Fruit fly (Drosophila melanogaster) whole organism, embryonic: ENCODE data around the gene CG46304.
A peak's percentile ranks its signal among the peaks of the same experiment; 100 is the strongest.

Experiments used
- Adf1 ChIP-seq: fragments of 200-800 bp; sonication (Bioruptor generic); IDR thresholded peaks from 2 replicates; pipeline ENCODE4 v1.3.6; 2022; ENCODE audit warnings: missing biosample characterization, missing genetic modification characterization
- Atf6 ChIP-seq: fragments of 200-800 bp; sonication (Bioruptor generic); IDR thresholded peaks from 2 replicates; pipeline ENCODE4 v1.3.6; 2022; ENCODE audit warnings: missing biosample characterization, missing genetic modification characterization
- B-H2 ChIP-seq: fragments of 200-800 bp; sonication (Bioruptor generic); optimal IDR thresholded peaks from 2 replicates; lab custom pipeline; 2018; ENCODE audit warnings: missing biosample characterization, mild to moderate bottlenecking, missing genetic modification characterization
- Bgb ChIP-seq: fragments of 200-800 bp; sonication (Bioruptor generic); IDR thresholded peaks from 2 replicates; pipeline ENCODE4 v1.3.6; 2022; ENCODE audit warnings: missing biosample characterization, missing genetic modification characterization; ENCODE audit not compliant: partially characterized antibody
- CG10321 ChIP-seq: fragments of 200-800 bp; sonication (Bioruptor generic); IDR thresholded peaks from 2 replicates; pipeline ENCODE4 v1.3.6; 2022; ENCODE audit warnings: missing biosample characterization, missing genetic modification characterization
- CG11723 ChIP-seq: fragments of 200-800 bp; sonication (Bioruptor generic); optimal IDR thresholded peaks from 2 replicates; lab custom pipeline; 2017; ENCODE audit warnings: missing biosample characterization, mild to moderate bottlenecking, missing genetic modification characterization
- CG12219 ChIP-seq: fragments of 200-800 bp; sonication (Bioruptor generic); optimal IDR thresholded peaks from 3 replicates; lab custom pipeline; 2018; ENCODE audit warnings: missing biosample characterization, mild to moderate bottlenecking, missing genetic modification characterization
- CG12236 ChIP-seq: fragments of 200-800 bp; sonication (Bioruptor generic); optimal IDR thresholded peaks from 2 replicates; lab custom pipeline; 2016; ENCODE audit warnings: missing biosample characterization, missing genetic modification characterization
- CG12744 ChIP-seq: fragments of 200-800 bp; sonication (Bioruptor generic); optimal IDR thresholded peaks from 2 replicates; lab custom pipeline; 2016; ENCODE audit warnings: missing biosample characterization, missing genetic modification characterization
- CG14050 ChIP-seq: fragments of 200-800 bp; sonication (Bioruptor generic); IDR thresholded peaks from 3 replicates; pipeline ENCODE4 v1.3.6; 2022; ENCODE audit warnings: missing biosample characterization, missing genetic modification characterization
- CG14860 ChIP-seq: fragments of 200-800 bp; sonication (Bioruptor generic); IDR thresholded peaks from 3 replicates; pipeline ENCODE4 v1.3.6; 2022; ENCODE audit warnings: missing biosample characterization, missing genetic modification characterization; ENCODE audit not compliant: partially characterized antibody
- CG16813 ChIP-seq: fragments of 200-800 bp; sonication (Bioruptor generic); IDR thresholded peaks from 3 replicates; pipeline ENCODE4 v1.3.6; 2022; ENCODE audit warnings: missing biosample characterization, missing genetic modification characterization; ENCODE audit not compliant: partially characterized antibody
- CG17328 ChIP-seq: fragments of 200-800 bp; sonication (Bioruptor generic); IDR thresholded peaks from 2 replicates; pipeline ENCODE4 v1.3.6; 2022; ENCODE audit warnings: missing biosample characterization, missing genetic modification characterization
- CG33557 ChIP-seq: fragments of 200-800 bp; sonication (Bioruptor generic); optimal IDR thresholded peaks from 2 replicates; lab custom pipeline; 2019; ENCODE audit warnings: missing biosample characterization, mild to moderate bottlenecking, missing genetic modification characterization, moderate library complexity
- CG42726 ChIP-seq: fragments of 200-800 bp; sonication (Bioruptor generic); IDR thresholded peaks from 2 replicates; pipeline ENCODE4 v1.3.6; 2022; ENCODE audit warnings: missing biosample characterization, missing genetic modification characterization; ENCODE audit not compliant: partially characterized antibody
- CG43689 ChIP-seq: fragments of 200-800 bp; sonication (Bioruptor generic); IDR thresholded peaks from 2 replicates; pipeline ENCODE4 v1.3.6; 2022; ENCODE audit warnings: missing biosample characterization, missing genetic modification characterization
- CG4617 ChIP-seq: fragments of 200-800 bp; sonication (Bioruptor generic); optimal IDR thresholded peaks from 3 replicates; lab custom pipeline; 2016; ENCODE audit warnings: missing biosample characterization, missing genetic modification characterization, borderline replicate concordance
- CG6791 ChIP-seq: fragments of 200-800 bp; sonication (Bioruptor generic); IDR thresholded peaks from 3 replicates; pipeline ENCODE4 v1.3.6; 2022; ENCODE audit warnings: missing biosample characterization, missing genetic modification characterization; ENCODE audit not compliant: partially characterized antibody
- CG7963 ChIP-seq: fragments of 200-800 bp; sonication (Bioruptor generic); IDR thresholded peaks from 3 replicates; pipeline ENCODE4 v1.3.6; 2022; ENCODE audit warnings: missing biosample characterization, missing genetic modification characterization; ENCODE audit not compliant: partially characterized antibody
- CG8478 ChIP-seq: fragments of >200 bp; optimal IDR thresholded peaks from 2 replicates; lab custom pipeline; 2018
- CG8924 ChIP-seq: fragments of 200-800 bp; optimal IDR thresholded peaks from 3 replicates; lab custom pipeline; 2019; ENCODE audit warnings: missing biosample characterization, mild to moderate bottlenecking, missing genetic modification characterization, moderate library complexity
- CoRest ChIP-seq: fragments of 200-800 bp; sonication (Bioruptor generic); optimal IDR thresholded peaks from 3 replicates; lab custom pipeline; 2018; ENCODE audit warnings: missing biosample characterization, mild to moderate bottlenecking, missing genetic modification characterization, moderate library complexity
- NFAT ChIP-seq: fragments of 200-800 bp; sonication (Bioruptor generic); IDR thresholded peaks from 2 replicates; pipeline ENCODE4 v1.3.6; 2022; ENCODE audit warnings: missing biosample characterization, missing genetic modification characterization
- NK7.1 ChIP-seq: fragments of 200-800 bp; sonication (Bioruptor generic); optimal IDR thresholded peaks from 3 replicates; lab custom pipeline; 2016; ENCODE audit warnings: missing biosample characterization, missing genetic modification characterization
- Nf-YA ChIP-seq: fragments of 200-800 bp; sonication (Bioruptor generic); IDR thresholded peaks from 2 replicates; pipeline ENCODE4 v1.3.6; 2022; ENCODE audit warnings: missing biosample characterization, missing genetic modification characterization
- Nf-YB ChIP-seq: fragments of 200-800 bp; sonication (Bioruptor generic); optimal IDR thresholded peaks from 3 replicates; lab custom pipeline; 2019; ENCODE audit warnings: missing biosample characterization, mild to moderate bottlenecking, missing genetic modification characterization, moderate library complexity
- Nf-YC ChIP-seq: fragments of 200-800 bp; optimal IDR thresholded peaks from 3 replicates; lab custom pipeline; 2019; ENCODE audit warnings: missing biosample characterization, mild to moderate bottlenecking, missing genetic modification characterization, moderate library complexity
- Vsx1 ChIP-seq: fragments of 200-800 bp; sonication (Bioruptor generic); optimal IDR thresholded peaks from 2 replicates; lab custom pipeline; 2017; ENCODE audit warnings: missing biosample characterization, mild to moderate bottlenecking, missing genetic modification characterization, missing genetic modification reagents
- aop ChIP-seq: fragments of 200-800 bp; sonication (Bioruptor generic); IDR thresholded peaks from 2 replicates; pipeline ENCODE4 v1.3.6; 2022; ENCODE audit warnings: missing biosample characterization, missing genetic modification characterization
- ash1 ChIP-seq: fragments of 200-800 bp; sonication (Bioruptor generic); optimal IDR thresholded peaks from 2 replicates; lab custom pipeline; 2018; ENCODE audit warnings: missing biosample characterization, mild to moderate bottlenecking, missing genetic modification characterization
- cad ChIP-seq: fragments of >200 bp; optimal IDR thresholded peaks from 2 replicates; lab custom pipeline; 2017; ENCODE audit warnings: missing biosample characterization, missing genetic modification characterization
- cg ChIP-seq: fragments of 200-800 bp; sonication (Bioruptor generic); optimal IDR thresholded peaks from 3 replicates; lab custom pipeline; 2019; ENCODE audit warnings: missing biosample characterization, mild to moderate bottlenecking, missing genetic modification characterization, moderate library complexity
- chinmo ChIP-seq: fragments of 200-800 bp; sonication (Bioruptor generic); IDR thresholded peaks from 4 replicates; pipeline ENCODE4 v1.3.6; 2022; ENCODE audit warnings: missing biosample characterization, missing genetic modification characterization; ENCODE audit not compliant: partially characterized antibody
- chn ChIP-seq: fragments of 200-800 bp; sonication (Bioruptor generic); optimal IDR thresholded peaks from 2 replicates; lab custom pipeline; 2016; ENCODE audit warnings: missing biosample characterization, missing genetic modification characterization
- ci ChIP-seq: fragments of 200-800 bp; sonication (Bioruptor generic); IDR thresholded peaks from 3 replicates; pipeline ENCODE4 v1.3.6; 2022; ENCODE audit warnings: missing biosample characterization, missing genetic modification characterization
- ewg ChIP-seq: fragments of 200-800 bp; sonication (Bioruptor generic); optimal IDR thresholded peaks from 3 replicates; lab custom pipeline; 2017; ENCODE audit warnings: mild to moderate bottlenecking, missing biosample characterization, missing genetic modification reagents, missing genetic modification characterization
- fd102C ChIP-seq: fragments of 200-800 bp; sonication (Bioruptor generic); optimal IDR thresholded peaks from 2 replicates; lab custom pipeline; 2018; ENCODE audit warnings: missing biosample characterization, mild to moderate bottlenecking, missing genetic modification characterization, moderate library complexity
- ftz-f1 ChIP-seq: fragments of 200-800 bp; sonication (Bioruptor generic); optimal IDR thresholded peaks from 2 replicates; lab custom pipeline; 2016; ENCODE audit warnings: missing biosample characterization, missing genetic modification characterization
- hkb ChIP-seq, 2 experiments: fragments of 200-800 bp in 1 of 2; fragments of >200 bp in 1 of 2; sonication (Bioruptor generic) in 1 of 2; IDR thresholded peaks in 1 of 2; optimal IDR thresholded peaks in 1 of 2; 2 replicates each; pipeline versions ENCODE4 v1.3.6 to Lab custom; 2017 to 2022; ENCODE audit warnings: missing biosample characterization in 1 of 2, missing genetic modification characterization in 1 of 2
- inv ChIP-seq: fragments of 200-800 bp; sonication (Bioruptor generic); IDR thresholded peaks from 2 replicates; pipeline ENCODE4 v1.3.6; 2022; ENCODE audit warnings: missing biosample characterization, missing genetic modification characterization; ENCODE audit not compliant: partially characterized antibody
- nmo ChIP-seq: fragments of 200-800 bp; sonication (Bioruptor generic); optimal IDR thresholded peaks from 2 replicates; lab custom pipeline; 2018; ENCODE audit warnings: missing biosample characterization, mild to moderate bottlenecking, missing genetic modification characterization, moderate library complexity
- rib ChIP-seq: fragments of 200-800 bp; sonication (Bioruptor generic); IDR thresholded peaks from 2 replicates; pipeline ENCODE4 v1.3.6; 2022; ENCODE audit warnings: missing biosample characterization, missing genetic modification characterization
- schlank ChIP-seq: fragments of 200-800 bp; sonication (Bioruptor generic); optimal IDR thresholded peaks from 2 replicates; lab custom pipeline; 2018; ENCODE audit warnings: missing biosample characterization, mild to moderate bottlenecking, missing genetic modification characterization
- slou ChIP-seq: fragments of 200-800 bp; sonication (Bioruptor generic); optimal IDR thresholded peaks from 3 replicates; lab custom pipeline; 2016; ENCODE audit warnings: missing biosample characterization, missing genetic modification characterization
- sr ChIP-seq: fragments of 200-800 bp; sonication (Bioruptor generic); IDR thresholded peaks from 3 replicates; pipeline ENCODE4 v1.3.6; 2022; ENCODE audit warnings: missing biosample characterization, missing genetic modification characterization
- stwl ChIP-seq: fragments of 200-800 bp; sonication (Bioruptor generic); optimal IDR thresholded peaks from 3 replicates; lab custom pipeline; 2018; ENCODE audit warnings: missing biosample characterization, mild to moderate bottlenecking, missing genetic modification characterization, moderate library complexity
- tna ChIP-seq: fragments of 200-800 bp; sonication (Bioruptor generic); IDR thresholded peaks from 2 replicates; pipeline ENCODE4 v1.3.6; 2022; ENCODE audit warnings: missing biosample characterization, missing genetic modification characterization; ENCODE audit not compliant: partially characterized antibody
- ttk ChIP-seq: fragments of 200-800 bp; sonication (Bioruptor generic); IDR thresholded peaks from 2 replicates; pipeline ENCODE4 v2.1.2; 2022; ENCODE audit warnings: missing biosample characterization, missing genetic modification characterization
- vvl ChIP-seq: fragments of 200-800 bp; sonication (Bioruptor generic); IDR thresholded peaks from 2 replicates; pipeline ENCODE4 v1.3.6; 2022; ENCODE audit warnings: missing biosample characterization, missing genetic modification characterization

The CG46304 gene

DNA sequence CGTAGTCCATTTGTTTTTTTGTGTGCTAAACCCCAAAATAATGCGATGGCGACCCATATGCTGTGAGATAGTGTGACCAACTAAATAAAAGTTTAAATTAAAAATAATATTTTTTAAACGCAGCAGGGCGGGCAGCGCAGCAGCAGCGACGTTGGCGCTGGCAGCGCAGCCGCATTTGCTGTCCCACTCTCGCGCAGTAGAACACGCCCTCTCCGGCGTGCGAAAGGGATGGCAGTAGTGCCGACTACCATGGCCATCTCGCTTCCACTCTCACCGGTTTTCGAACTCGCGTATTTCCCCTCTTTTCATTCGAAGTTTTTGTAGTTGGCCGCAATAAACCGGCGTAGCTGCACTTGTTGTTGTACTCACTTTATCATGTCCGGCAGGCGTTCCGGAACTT is 10.0 kb upstream of the CG46304 start (continued):
- peak; percentile 58; the same call in 1 of the 2 replicates for TF ChIP-seq tna (GFP tag; lab: Robert Waterston, UW)
- peak; percentile 43; the same call in 1 of the 3 replicates for TF ChIP-seq sr
- TF ChIP-seq CG8478 (lab: Kevin White, UChicago), result peak; percentile 92
- TF ChIP-seq CG14860 (GFP tag; lab: Robert Waterston, UW), result peak; percentile 51; the same call in 2 of the 3 replicates
- peak; percentile 49 for TF ChIP-seq cad
- peak; percentile 98 for TF ChIP-seq Nf-YC (tag; lab: Kevin White, UChicago)
- peak; percentile 100 for TF ChIP-seq Adf1 (GFP tag; lab: Robert Waterston, UW)
- 0 out of 2 replicates have a peak, but pooled peaks have one; percentile 28 for TF ChIP-seq Atf6
- peak; percentile 29; the same call in 1 of the 2 replicates for TF ChIP-seq ttk (GFP tag; lab: Robert Waterston, UW)
- no peak for TF ChIP-seq NK7.1
- no peak for TF ChIP-seq CG4617 (GFP tag; lab: Kevin White, UChicago)
- TF ChIP-seq CG8924 (tag; lab: Kevin White, UChicago), result peak; percentile 5
- TF ChIP-seq stwl (tag; lab: Kevin White, UChicago), result peak; percentile 61
- peak; percentile 1 for TF ChIP-seq ash1
- no peak for TF ChIP-seq CG43689 (GFP tag; lab: Robert Waterston, UW)
- TF ChIP-seq Bgb, result peak; percentile 37; the same call in 1 of the 2 replicates
- peak; percentile 80 for TF ChIP-seq ewg
- TF ChIP-seq Vsx1 (GFP tag; lab: Kevin White, UChicago), result no peak
- peak; percentile 48; the same call in 1 of the 2 replicates for TF ChIP-seq rib
- peak; percentile 66 for TF ChIP-seq vvl (GFP tag; lab: Robert Waterston, UW)
- peak; percentile 9 for TF ChIP-seq CG11723 (GFP tag; lab: Kevin White, UChicago)
- TF ChIP-seq nmo (GFP tag; lab: Kevin White, UChicago), result peak; percentile 19
- no peak for TF ChIP-seq NFAT (GFP tag; lab: Robert Waterston, UW)
- TF ChIP-seq CG33557 (GFP tag; lab: Kevin White, UChicago), result peak; percentile 1
- peak; percentile 91; the same call in 2 of the 4 replicates for TF ChIP-seq chinmo (GFP tag; lab: Robert Waterston, UW)
- peak; percentile 58 for TF ChIP-seq CoRest
- TF ChIP-seq schlank, result no peak
- TF ChIP-seq Nf-YB (GFP tag; lab: Kevin White, UChicago), result peak; percentile 96
- peak; percentile 81 for TF ChIP-seq ci (GFP tag; lab: Robert Waterston, UW)
- peak; percentile 56; the same call in 1 of the 2 replicates for TF ChIP-seq aop (GFP tag; lab: Robert Waterston, UW)
- TF ChIP-seq CG12744, result no peak
- TF ChIP-seq ftz-f1 (GFP tag; lab: Kevin White, UChicago), result peak; percentile 42
- TF ChIP-seq CG10321, result peak; percentile 100
- TF ChIP-seq cg (GFP tag; lab: Kevin White, UChicago), result peak; percentile 28
- TF ChIP-seq CG14050 (GFP tag; lab: Robert Waterston, UW), result no peak
- TF ChIP-seq fd102C (GFP tag; lab: Kevin White, UChicago), result no peak
- TF ChIP-seq slou (GFP tag; lab: Kevin White, UChicago), result no peak
- TF ChIP-seq CG12219 (GFP tag; lab: Kevin White, UChicago), result no peak
- peak; percentile 27; the same call in 1 of the 2 replicates for TF ChIP-seq inv (GFP tag; lab: Robert Waterston, UW)
- 0 out of 3 replicates have a peak, but pooled peaks have one; percentile 8 for TF ChIP-seq CG16813 (GFP tag; lab: Robert Waterston, UW)
- TF ChIP-seq CG7963, result no peak
- peak; percentile 1 for TF ChIP-seq B-H2 (GFP tag; lab: Kevin White, UChicago)
- TF ChIP-seq CG42726, result peak; percentile 78; the same call in 1 of the 2 replicates
- no peak for TF ChIP-seq CG12236
- 0 out of 2 replicates have a peak, but pooled peaks have one; percentile 20 for TF ChIP-seq CG17328 (GFP tag; lab: Robert Waterston, UW)
- TF ChIP-seq chn (GFP tag; lab: Kevin White, UChicago), result no peak
- TF ChIP-seq Nf-YA (GFP tag; lab: Robert Waterston, UW), result peak; percentile 81
- TF ChIP-seq hkb (optimal IDR thresholded peaks at IDR 0.05; lab: Kevin White, UChicago), result no peak
- peak; percentile 58; the same call in 1 of the 2 replicates for TF ChIP-seq hkb (GFP tag; IDR thresholded peaks at IDR 0.05; lab: Robert Waterston, UW)
- peak; percentile 59; the same call in 2 of the 3 replicates for TF ChIP-seq CG6791 (GFP tag; lab: Robert Waterston, UW)
